Fruit fly (Drosophila melanogaster) ovary, adult (tissue): ENCODE data around the gene CG13116.
A peak's percentile ranks its signal among the peaks of the same experiment; 100 is the strongest.

Experiments used
- CG17801 ChIP-seq: fragments of 200-800 bp; optimal IDR thresholded peaks from 2 replicates; lab custom pipeline; 2019; ENCODE audit warnings: missing biosample characterization, mild to moderate bottlenecking, missing genetic modification characterization, moderate library complexity; ENCODE audit not compliant: partially characterized antibody

The CG13116 gene

DNA sequence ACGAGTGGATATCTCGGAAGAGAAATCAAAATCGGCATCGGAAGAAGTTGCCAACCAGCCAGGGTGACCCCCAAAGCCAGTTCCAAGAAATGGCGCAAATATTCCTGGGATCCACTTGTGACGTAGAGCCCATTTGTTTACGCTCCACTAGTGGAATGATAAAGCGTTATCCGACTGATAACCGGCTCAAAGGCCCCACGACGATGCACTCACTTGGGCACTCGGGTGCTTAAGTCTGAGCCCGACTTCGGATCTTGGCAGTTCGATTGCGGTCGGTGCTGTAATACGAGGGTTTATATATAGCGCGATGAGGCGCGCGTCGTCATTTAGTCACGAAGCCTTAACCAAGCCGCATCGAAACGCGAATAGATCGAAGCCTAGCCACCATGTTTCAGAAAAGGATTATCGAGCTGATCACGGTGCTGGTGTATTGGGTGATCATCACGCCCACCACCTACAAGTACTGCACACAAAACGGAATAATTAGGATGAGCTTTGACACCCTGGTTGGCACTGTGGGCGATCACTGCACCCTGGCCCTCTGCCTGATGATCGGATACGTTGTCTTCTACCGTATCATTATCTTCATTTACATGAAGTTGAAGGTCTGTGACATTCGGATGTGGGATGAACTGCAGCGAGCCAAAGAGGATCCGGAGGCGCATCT is at the start of gene CG13116:
Gene CG13116, plus strand, starts transcription at position 323 of the 667 bp plus-strand sequence.
- no peak for TF ChIP-seq CG17801 (GFP tag; lab: Kevin White, UChicago)

- TF ChIP-seq CG17801 (GFP tag; lab: Kevin White, UChicago), result peak; percentile 51
Measured at dm6 chr2L:9684108-9684507, 45.6 kb upstream of the CG13116 start.

DNA sequence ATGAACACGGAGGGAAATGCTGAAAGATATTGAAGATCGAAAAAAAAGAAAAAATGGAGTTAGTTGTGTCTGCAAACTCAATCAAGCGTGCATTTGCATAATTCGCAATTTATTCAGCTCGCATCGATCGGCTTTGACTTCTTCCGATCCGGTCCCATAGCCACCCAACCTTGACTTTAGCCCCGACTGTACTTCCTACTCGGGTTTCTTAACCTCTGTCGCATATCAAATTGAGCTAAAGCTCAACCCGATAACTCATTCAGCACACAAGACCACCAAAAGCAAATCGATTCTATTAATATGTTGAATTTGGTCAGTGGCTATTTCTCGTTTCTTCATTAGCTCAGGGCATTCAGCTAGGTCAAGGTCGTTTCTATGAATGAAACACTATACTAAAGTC is 44.6 kb upstream of the CG13116 start:
- no peak for TF ChIP-seq CG17801 (GFP tag; lab: Kevin White, UChicago)

- TF ChIP-seq CG17801 (GFP tag; lab: Kevin White, UChicago), result peak; percentile 14
Measured at dm6 chr2L:9685993-9686392, 43.7 kb upstream of the CG13116 start.

DNA sequence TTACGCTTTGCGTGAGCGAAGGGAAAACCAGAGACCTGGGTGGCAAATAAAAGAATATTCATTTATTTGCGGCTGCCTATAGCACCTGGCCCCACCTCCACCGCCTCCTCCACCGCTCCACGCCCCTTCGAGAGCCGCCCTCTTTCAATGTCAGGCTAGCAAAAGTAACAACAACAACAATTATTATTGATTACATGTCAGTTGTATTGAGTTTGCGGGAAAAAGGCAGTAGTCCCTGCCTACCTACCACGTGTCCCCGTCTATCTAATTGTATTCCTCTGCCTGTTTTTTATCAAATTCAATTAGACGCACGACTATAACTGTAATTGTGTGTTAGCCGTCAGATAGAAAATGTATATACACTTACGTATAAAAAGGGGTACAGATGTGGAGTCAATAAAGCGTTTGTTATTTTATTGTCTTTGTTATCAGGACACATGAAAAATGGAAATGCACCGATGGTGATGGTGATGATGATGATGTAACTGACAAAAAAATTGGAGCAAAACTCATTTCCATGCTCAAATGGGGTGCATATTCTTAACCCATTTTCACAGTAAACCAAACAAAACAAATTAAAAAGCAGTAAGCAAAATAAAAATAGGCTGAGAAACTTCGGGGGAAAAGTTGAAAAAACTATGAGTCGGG is 39.1 kb upstream of the CG13116 start:
- no peak for TF ChIP-seq CG17801 (GFP tag; lab: Kevin White, UChicago)

- TF ChIP-seq CG17801 (GFP tag; lab: Kevin White, UChicago), result no peak
Measured at dm6 chr2L:9691230-9691629, 38.5 kb upstream of the CG13116 start.

DNA sequence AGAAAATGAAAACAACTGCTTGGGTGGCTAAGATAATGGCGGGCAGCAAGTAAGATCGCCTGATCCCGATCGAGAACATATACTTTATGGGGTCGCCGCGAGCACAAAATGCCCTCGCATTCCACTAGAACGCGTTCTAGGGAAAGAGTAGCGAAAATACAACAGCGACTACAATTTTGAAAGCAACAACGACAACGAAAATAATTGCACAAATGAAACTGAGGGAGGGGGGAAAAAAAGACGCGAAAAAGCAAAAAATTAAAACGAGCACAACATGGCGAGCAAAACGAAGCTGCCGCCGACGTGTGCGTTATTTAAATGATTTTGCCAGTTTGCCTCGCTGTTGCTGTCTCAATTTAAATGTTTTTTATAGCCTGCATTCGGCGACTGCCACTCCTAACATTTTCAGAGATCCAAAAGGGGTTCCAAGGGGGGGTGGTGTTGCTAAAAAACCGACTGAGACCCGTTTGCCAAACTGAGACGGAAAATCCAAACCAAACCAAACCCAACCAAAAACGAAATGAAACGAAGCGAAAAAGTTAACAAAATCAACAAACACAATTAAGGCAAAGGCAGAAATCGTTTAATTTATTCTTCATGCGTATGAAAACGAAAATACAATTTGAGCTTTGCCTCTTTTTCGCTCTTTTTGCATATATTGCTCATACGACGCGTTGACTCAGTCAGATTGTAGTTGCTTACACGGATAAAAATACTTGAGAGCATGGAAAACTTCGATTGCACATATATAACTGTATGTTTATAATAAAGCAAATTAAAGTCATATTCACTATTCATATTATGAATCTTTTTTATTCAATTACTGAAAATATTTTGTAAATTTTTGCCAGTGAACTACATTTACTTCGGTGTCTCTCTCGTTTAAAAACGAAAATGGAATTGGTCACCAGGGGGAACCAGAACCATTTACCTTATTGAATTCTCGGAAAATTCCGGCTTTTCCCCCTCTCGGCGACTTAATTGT is 37.1 kb upstream of the CG13116 start:
- peak; percentile 72 for TF ChIP-seq CG17801 (GFP tag; lab: Kevin White, UChicago)

DNA sequence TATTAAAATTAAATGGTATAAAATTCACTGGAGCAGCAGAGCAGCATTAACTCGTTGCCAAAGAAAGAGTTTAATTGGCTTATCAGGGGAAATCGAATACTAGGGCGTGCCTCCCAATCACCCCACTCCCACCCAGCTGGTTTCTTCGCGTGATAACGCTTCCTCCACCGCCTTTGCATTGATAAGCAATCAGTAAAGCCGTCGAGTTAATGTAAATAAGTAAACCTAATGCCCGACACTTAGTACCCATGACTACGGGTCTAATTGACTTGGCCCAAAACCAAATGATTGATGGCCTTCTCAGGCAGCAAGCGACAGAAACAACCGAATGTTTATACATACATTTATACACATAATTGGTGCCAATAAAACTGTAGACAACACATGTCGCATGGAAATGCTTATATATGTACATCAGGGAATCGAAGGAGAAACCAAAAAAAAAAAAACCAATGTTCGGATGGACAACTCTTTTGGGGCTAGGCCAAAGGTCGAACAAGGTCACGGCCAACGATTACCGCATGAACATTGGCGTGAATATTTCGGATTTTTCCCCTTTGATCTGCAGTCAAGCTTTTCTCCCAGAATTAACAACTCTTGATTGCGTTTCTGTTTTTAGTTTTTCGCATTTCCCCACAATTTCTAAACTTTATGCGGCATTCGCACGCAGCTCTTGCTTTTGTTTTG is 35.7 kb upstream of the CG13116 start:
- no peak for TF ChIP-seq CG17801 (GFP tag; lab: Kevin White, UChicago)

DNA sequence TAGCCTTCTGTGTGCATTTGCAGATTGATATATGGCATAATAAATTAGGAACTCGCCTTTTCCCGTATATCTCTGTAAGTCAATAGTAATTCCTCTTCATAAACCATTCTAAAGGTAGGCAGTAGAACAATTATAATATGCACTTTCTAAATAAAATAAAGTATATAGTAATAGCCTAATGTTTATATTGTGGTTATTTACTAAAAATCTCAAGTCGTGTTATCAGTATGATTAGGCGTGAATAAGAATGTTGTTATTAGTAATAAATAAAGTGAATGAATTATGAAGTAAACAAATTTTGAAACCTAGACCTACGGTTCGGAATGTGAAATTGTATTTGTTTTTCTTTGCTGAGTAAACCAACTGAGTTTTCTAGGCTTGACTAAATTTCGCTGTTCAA is 34.0 kb upstream of the CG13116 start:
- TF ChIP-seq CG17801 (GFP tag; lab: Kevin White, UChicago), result no peak

dm6 chr2L:9697561-9697960 is 32.2 kb upstream of the CG13116 start:
- no peak for TF ChIP-seq CG17801 (GFP tag; lab: Kevin White, UChicago)

DNA sequence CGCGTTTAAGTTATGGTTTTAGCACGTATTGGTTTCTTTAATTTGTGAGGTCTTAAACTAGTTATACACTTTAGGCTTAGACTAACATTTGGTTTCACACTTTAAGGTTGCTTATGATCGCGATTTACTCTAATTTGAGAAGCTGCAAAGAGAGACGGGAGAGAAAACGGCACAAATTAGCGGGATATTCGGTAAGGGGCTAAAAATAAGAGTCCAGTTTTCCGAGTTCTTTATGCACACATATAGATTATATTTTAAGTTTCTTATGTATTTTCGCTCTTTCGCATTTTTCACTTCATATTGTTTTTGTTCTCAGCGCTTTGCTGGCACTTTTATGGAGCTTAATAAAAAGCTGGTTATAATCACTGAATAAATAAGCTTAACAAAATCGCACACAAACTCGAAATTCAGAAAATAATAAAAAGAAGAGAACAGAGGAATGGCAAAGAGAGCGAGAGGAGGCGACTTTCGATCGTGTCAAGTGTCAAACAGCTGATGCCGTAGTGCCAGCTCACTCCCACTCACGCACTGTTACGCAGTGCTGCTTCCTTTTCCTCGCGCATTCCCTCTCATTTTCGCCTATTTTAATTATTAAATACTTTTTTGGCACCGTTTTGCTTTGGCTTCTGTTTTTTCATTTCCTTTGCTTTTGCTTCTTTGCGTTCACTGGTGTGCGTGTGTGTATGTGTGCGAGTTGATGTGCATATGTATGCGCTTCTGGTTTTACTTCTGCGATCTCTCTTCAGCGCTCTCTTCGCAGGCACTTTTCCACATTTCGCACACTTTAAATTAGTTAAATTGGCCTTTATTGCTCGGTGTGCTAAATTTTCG is 31.4 kb upstream of the CG13116 start:
- peak; percentile 36 for TF ChIP-seq CG17801 (GFP tag; lab: Kevin White, UChicago)

DNA sequence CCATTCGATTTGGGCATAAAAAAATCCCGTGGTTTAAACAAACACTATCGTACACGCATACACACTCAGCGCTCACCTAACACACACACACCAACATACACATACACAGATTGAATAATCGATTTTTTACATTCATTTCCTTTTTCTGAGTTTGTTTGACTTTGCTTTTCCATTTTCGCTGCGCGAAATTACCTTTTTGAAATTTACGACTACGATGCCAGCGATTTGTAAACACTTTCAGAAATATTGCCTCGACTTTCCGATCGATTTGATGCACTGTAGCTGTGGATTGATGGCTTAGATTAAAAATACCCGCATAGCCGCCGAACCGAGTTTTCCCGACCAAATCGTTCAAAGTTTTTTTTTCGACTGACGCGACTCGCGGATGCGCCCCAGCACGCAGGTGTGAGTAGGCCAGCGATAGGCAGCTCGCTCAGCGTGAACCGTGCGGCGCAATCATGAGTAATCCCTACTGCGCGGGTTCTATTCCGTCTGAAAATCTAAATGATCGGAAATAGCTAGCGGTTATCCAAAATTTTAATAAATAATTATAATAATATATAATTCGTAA is 30.7 kb upstream of the CG13116 start, which contains the start of gene Pka-C1:
Gene Pka-C1, minus strand, starts transcription at position 375 of the 571 bp plus-strand sequence.
- no peak for TF ChIP-seq CG17801 (GFP tag; lab: Kevin White, UChicago)

DNA sequence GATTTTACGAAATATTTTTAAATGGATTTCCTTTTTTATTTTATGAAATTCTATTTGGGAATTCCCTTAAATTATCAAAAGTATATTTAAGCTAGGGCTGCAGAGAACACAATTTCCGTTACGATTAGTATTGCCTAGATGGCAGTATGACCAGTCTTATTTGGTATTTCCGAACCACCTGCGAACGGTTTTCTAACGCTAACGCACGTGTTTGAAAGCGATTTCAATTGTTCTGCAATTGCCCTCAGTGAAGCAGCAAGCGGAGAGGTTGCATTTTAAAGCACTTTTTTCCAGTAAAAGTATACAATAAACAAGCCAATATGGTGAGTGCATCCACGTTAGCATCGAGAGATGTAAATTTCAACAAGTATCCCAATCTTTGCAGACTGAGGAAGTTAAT is 30.1 kb upstream of the CG13116 start, which contains the start of gene hoip:
Gene hoip, plus strand, starts transcription at position 177 of the 400 bp plus-strand sequence.
- TF ChIP-seq CG17801 (GFP tag; lab: Kevin White, UChicago), result no peak
